Worm (Caenorhabditis elegans): ENCODE results near the gene Y57G7A.2.

Y57G7A.2 gene

DNA sequence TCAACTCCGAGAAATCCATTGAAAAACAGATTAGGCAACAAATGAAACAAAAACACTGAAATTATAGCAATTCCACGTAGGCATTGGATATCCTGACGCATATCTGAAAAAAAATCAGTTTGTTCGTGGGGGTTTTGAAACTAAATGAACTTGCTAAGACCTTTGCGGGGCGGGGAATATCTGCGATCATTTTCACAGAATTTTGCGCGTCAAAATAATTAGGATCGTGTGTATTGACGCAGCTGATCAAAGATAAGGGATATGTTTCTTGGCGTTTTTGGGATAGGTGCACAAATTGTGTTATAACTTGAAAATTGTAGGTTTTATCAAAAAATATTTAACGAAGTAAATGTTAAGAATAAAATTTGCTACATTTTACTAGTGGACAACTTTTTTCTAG is 29.1 kb upstream of the Y57G7A.2 start, which contains the start of gene oac-30:
Gene oac-30, minus strand, starts transcription at position 101 of the 400 bp plus-strand sequence.
- TF ChIP-seq nhr-10 (tag; optimal IDR thresholded peaks at IDR 0.05) (no peak), nhr-41 (GFP tag; IDR thresholded peaks at IDR 0.05) (no peak), unc-39 (tag; optimal IDR thresholded peaks at IDR 0.05) (no peak)

DNA sequence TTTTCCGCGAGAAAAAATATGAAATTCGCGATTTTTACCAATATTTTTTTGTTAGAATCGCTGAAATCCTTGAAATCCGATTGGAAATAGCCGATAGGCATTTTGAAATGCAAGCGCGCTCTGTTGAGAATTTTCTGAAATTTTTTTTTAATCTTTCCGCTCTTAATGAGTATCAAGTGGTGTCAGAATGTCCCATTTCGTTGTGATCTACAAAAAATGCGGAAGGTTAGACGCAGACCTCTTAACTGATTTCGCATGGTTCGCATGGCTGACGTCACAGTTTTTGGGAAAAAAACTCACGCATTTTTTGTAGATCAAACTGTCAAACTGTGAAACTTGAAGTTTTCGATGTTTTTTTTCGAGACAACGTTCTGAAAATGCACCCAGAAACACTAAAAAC is 24.1 kb upstream of the Y57G7A.2 start, which contains the start of gene srw-66:
Gene srw-66, minus strand, starts transcription at position 101 of the 400 bp plus-strand sequence.
- TF ChIP-seq ceh-32 (tag; optimal IDR thresholded peaks at IDR 0.05; ENCODE audit: poor library complexity) (no peak), hlh-11 (tag; optimal IDR thresholded peaks at IDR 0.05) (no peak), dmd-9 (GFP tag; IDR thresholded peaks at IDR 0.05) (no peak), ceh-20 (GFP tag; IDR thresholded peaks at IDR 0.05) (no peak), F26F4.8 (GFP tag; conservative IDR thresholded peaks at IDR 0.05) (no peak), nhr-237 (tag; optimal IDR thresholded peaks at IDR 0.05) (no peak), vab-7 (GFP tag; IDR thresholded peaks at IDR 0.05) (no peak), daf-12 (tag; optimal IDR thresholded peaks at IDR 0.05) (no peak), nhr-76 (tag; optimal IDR thresholded peaks at IDR 0.05) (no peak), nhr-28 (tag; optimal IDR thresholded peaks at IDR 0.05) (no peak), aly-2 (tag; optimal IDR thresholded peaks at IDR 0.05) (no peak), Y75B8A.6 (GFP tag; IDR thresholded peaks at IDR 0.05) (no peak), unc-62 (GFP tag; optimal IDR thresholded peaks at IDR 0.05 in 1 of 2) (no peak), unc-62 (tag; optimal IDR thresholded peaks at IDR 0.05) (no peak), fkh-10 (GFP tag; optimal IDR thresholded peaks at IDR 0.05) (no peak), madf-9 (GFP tag; conservative IDR thresholded peaks at IDR 0.05) (no peak), lim-7 (GFP tag; IDR thresholded peaks at IDR 0.05) (no peak), hif-1 (tag; optimal IDR thresholded peaks at IDR 0.05) (no peak), zfp-2 (tag; optimal IDR thresholded peaks at IDR 0.05) (no peak), nhr-77 (tag; optimal IDR thresholded peaks at IDR 0.05) (no peak), nhr-41 (GFP tag; IDR thresholded peaks at IDR 0.05) (no peak)

DNA sequence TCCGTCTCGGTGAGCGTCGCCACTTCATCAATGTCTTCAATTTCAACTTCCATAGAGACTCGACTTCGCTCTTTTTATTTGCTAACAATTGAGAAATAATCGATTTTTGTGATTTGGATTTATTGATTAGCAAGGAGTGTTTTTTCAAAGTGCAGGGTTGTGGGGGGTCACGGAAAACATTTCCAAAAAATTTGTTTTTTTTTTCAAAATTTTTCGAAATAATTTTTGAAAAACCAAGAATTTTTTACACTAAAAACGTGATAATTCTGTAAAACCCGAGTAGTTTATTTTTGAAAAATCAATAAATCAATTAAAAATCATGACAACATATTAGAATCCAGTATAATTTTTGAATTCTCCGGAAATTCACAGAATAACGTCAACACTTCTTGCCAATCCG is 20.4 kb upstream of the Y57G7A.2 start, which contains the start of gene Y57G7A.5:
Gene Y57G7A.5, minus strand, starts transcription at position 101 of the 400 bp plus-strand sequence.
- TF ChIP-seq ZK337.2 (GFP tag; IDR thresholded peaks at IDR 0.05) (no peak), attf-4 (tag; optimal IDR thresholded peaks at IDR 0.05) (no peak), nhr-10 (tag; optimal IDR thresholded peaks at IDR 0.05) (no peak), egl-27 (tag; optimal IDR thresholded peaks at IDR 0.05) (no peak), daf-12 (tag; optimal IDR thresholded peaks at IDR 0.05) (no peak), ces-1 (GFP tag; optimal IDR thresholded peaks at IDR 0.05) (no peak), F10B5.3 (tag; optimal IDR thresholded peaks at IDR 0.05) (no peak), unc-62 (GFP tag; optimal IDR thresholded peaks at IDR 0.05 in 1 of 2) (no peak), unc-62 (tag; optimal IDR thresholded peaks at IDR 0.05) (no peak), spr-3 (GFP tag; optimal IDR thresholded peaks at IDR 0.05) (no peak), F44E2.7 (GFP tag; IDR thresholded peaks at IDR 0.05) (no peak), pha-4 (GFP tag; IDR thresholded peaks at IDR 0.05) (no peak), pha-4 (tag; optimal IDR thresholded peaks at IDR 0.05) (no peak), daf-19 (GFP tag; conservative IDR thresholded peaks at IDR 0.05) (no peak)

DNA sequence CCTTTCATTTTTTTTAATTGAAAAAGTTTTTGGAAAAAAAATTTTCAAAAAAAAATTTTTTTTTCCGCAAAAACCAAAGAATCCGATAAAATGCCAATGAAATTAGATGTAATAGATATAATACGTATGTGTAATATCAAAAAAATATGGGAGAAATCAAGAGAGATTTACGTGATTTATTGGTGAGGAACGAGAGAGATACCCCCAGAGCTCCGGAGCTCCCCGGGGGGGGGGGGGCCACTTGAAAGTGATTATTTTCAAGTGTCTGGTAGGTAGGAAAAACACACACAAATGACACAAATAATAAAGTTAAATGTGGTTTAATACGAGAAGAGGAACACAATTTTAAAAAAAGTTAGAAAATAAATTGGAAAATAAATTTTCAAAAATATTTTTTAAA is 19.1 kb upstream of the Y57G7A.2 start, which contains the start of gene Y57G7A.11:
Gene Y57G7A.11, minus strand, starts transcription at position 101 of the 400 bp plus-strand sequence.
- TF ChIP-seq nhr-102 (tag; optimal IDR thresholded peaks at IDR 0.05) (no peak), lin-1 (GFP tag; IDR thresholded peaks at IDR 0.05) (no peak), lin-13 (GFP tag; optimal IDR thresholded peaks at IDR 0.05) (no peak), zag-1 (tag; optimal IDR thresholded peaks at IDR 0.05) (no peak), lsy-2 (tag; optimal IDR thresholded peaks at IDR 0.05) (no peak), nhr-42 (GFP tag; IDR thresholded peaks at IDR 0.05) (no peak), daf-16 (GFP tag; optimal IDR thresholded peaks at IDR 0.05) (no peak), daf-16 (tag; optimal IDR thresholded peaks at IDR 0.05) (no peak), zfp-3 (GFP tag; conservative IDR thresholded peaks at IDR 0.05) (no peak), Y75B8A.6 (GFP tag; IDR thresholded peaks at IDR 0.05) (no peak), lin-39 (tag; optimal IDR thresholded peaks at IDR 0.05) (no peak), F49E8.2 (tag; optimal IDR thresholded peaks at IDR 0.05; ENCODE audit: borderline replicate concordance) (no peak), hmg-1.1 (GFP tag; IDR thresholded peaks at IDR 0.05) (no peak), nhr-48 (tag; optimal IDR thresholded peaks at IDR 0.05) (no peak), fos-1 (tag; optimal IDR thresholded peaks at IDR 0.05) (no peak), nhr-237 (tag; optimal IDR thresholded peaks at IDR 0.05) (no peak), madf-5 (GFP tag; IDR thresholded peaks at IDR 0.05) (no peak), ceh-20 (GFP tag; IDR thresholded peaks at IDR 0.05) (no peak)
